Fruit fly (Drosophila melanogaster): ENCODE measurements around the gene CG4520.
A peak's percentile ranks its signal among the peaks of the same experiment; 100 is the strongest.

CG4520 gene

dm6 chr3R:15784298-15784697 is 39.8 kb downstream of the CG4520 start:
- TF ChIP-seq CG7101 (tag; optimal IDR thresholded peaks at IDR 0.05) (no peak), bab1 (GFP tag; optimal IDR thresholded peaks at IDR 0.05) (no peak), kay (GFP tag; ENCODE audit: borderline replicate concordance) (no peak)

- TF ChIP-seq bab1 (GFP tag; optimal IDR thresholded peaks at IDR 0.05) (peak; percentile 0), Mnt (GFP tag; optimal IDR thresholded peaks at IDR 0.05) (no peak)
These were observed 42.1 kb downstream of the CG4520 start, which contains the start of gene CG9590 for dm6 chr3R:15786538-15786937. Gene CG9590 (plus strand): TSS chr3R:15786703.

dm6 chr3R:15788221-15788620 is 43.8 kb downstream of the CG4520 start, which contains the start of gene Uros2:
Gene Uros2 (plus strand): TSS chr3R:15788521.
- TF ChIP-seq CG5204 (GFP tag; optimal IDR thresholded peaks at IDR 0.05) (no peak), Crg-1 (GFP tag; optimal IDR thresholded peaks at IDR 0.05) (no peak), cnc (optimal IDR thresholded peaks at IDR 0.05) (no peak), kay (GFP tag; ENCODE audit: borderline replicate concordance) (no peak), ovo (GFP tag; optimal IDR thresholded peaks at IDR 0.05) (no peak), CG7045 (GFP tag; optimal IDR thresholded peaks at IDR 0.05) (no peak), Clk (GFP tag; optimal IDR thresholded peaks at IDR 0.05) (no peak), CG33017 (tag; optimal IDR thresholded peaks at IDR 0.05) (no peak), cic (GFP tag; optimal IDR thresholded peaks at IDR 0.05) (no peak), CG14711 (tag; optimal IDR thresholded peaks at IDR 0.05) (no peak), Hr96 (GFP tag; optimal IDR thresholded peaks at IDR 0.05) (no peak)

- no peak for TF ChIP-seq CG14711 (tag; optimal IDR thresholded peaks at IDR 0.05)
- TF ChIP-seq Mnt (GFP tag; optimal IDR thresholded peaks at IDR 0.05), result peak; percentile 37
- TF ChIP-seq pad (GFP tag; optimal IDR thresholded peaks at IDR 0.05), result peak; percentile 6
- peak; percentile 33 for TF ChIP-seq CG1620 (GFP tag; optimal IDR thresholded peaks at IDR 0.05)
- TF ChIP-seq CG5204 (GFP tag; optimal IDR thresholded peaks at IDR 0.05), result no peak
- peak; percentile 60 for TF ChIP-seq ovo (GFP tag; optimal IDR thresholded peaks at IDR 0.05)
- TF ChIP-seq bab1 (GFP tag; optimal IDR thresholded peaks at IDR 0.05), result peak; percentile 17
- peak; percentile 67 for TF ChIP-seq toe (GFP tag; optimal IDR thresholded peaks at IDR 0.05)
These were observed 48.0 kb downstream of the CG4520 start, which contains the start of gene Acyp2 for dm6 chr3R:15792427-15792826. Gene Acyp2 (plus strand): TSS chr3R:15792688.

dm6 chr3R:15793372-15793802 is 48.9 kb downstream of the CG4520 start, which contains the start of gene nsl1:
Gene nsl1 (plus strand): TSS chr3R:15793782.
- TF ChIP-seq CG12768 (GFP tag; optimal IDR thresholded peaks at IDR 0.05) (peak; percentile 81), kay (GFP tag; ENCODE audit: borderline replicate concordance) (no peak), CG1620 (GFP tag; optimal IDR thresholded peaks at IDR 0.05) (peak; percentile 52), pad (GFP tag; optimal IDR thresholded peaks at IDR 0.05) (peak; percentile 57), Mnt (GFP tag; optimal IDR thresholded peaks at IDR 0.05) (peak; percentile 80), Clk (GFP tag; optimal IDR thresholded peaks at IDR 0.05) (peak; percentile 45), CG33017 (tag; optimal IDR thresholded peaks at IDR 0.05) (peak; percentile 13), tj (GFP tag; optimal IDR thresholded peaks at IDR 0.05) (no peak), cic (GFP tag; optimal IDR thresholded peaks at IDR 0.05) (peak; percentile 57), ovo (GFP tag; optimal IDR thresholded peaks at IDR 0.05) (peak; percentile 22), bab1 (GFP tag; optimal IDR thresholded peaks at IDR 0.05) (peak; percentile 30), toe (GFP tag; optimal IDR thresholded peaks at IDR 0.05) (peak; percentile 77), Crg-1 (GFP tag; optimal IDR thresholded peaks at IDR 0.05) (peak; percentile 50), CG5204 (GFP tag; optimal IDR thresholded peaks at IDR 0.05) (peak; percentile 20), Hr96 (GFP tag; optimal IDR thresholded peaks at IDR 0.05) (peak; percentile 22), CG14711 (tag; optimal IDR thresholded peaks at IDR 0.05) (no peak), CG7045 (GFP tag; optimal IDR thresholded peaks at IDR 0.05) (no peak), CG7101 (tag; optimal IDR thresholded peaks at IDR 0.05) (peak; percentile 40), cnc (optimal IDR thresholded peaks at IDR 0.05) (no peak), CG11617 (GFP tag; optimal IDR thresholded peaks at IDR 0.05) (peak; percentile 53)

dm6 chr3R:15794258-15794727 is 49.8 kb downstream of the CG4520 start:
- TF ChIP-seq CG7101 (tag; optimal IDR thresholded peaks at IDR 0.05) (peak; percentile 7), CG14711 (tag; optimal IDR thresholded peaks at IDR 0.05) (no peak), CG7045 (GFP tag; optimal IDR thresholded peaks at IDR 0.05) (no peak), bab1 (GFP tag; optimal IDR thresholded peaks at IDR 0.05) (peak; percentile 29), kay (GFP tag; ENCODE audit: borderline replicate concordance) (peak; percentile 88), ovo (GFP tag; optimal IDR thresholded peaks at IDR 0.05) (peak; percentile 65), pad (GFP tag; optimal IDR thresholded peaks at IDR 0.05) (peak; percentile 21), cic (GFP tag; optimal IDR thresholded peaks at IDR 0.05) (peak; percentile 2), tj (GFP tag; optimal IDR thresholded peaks at IDR 0.05) (peak; percentile 33), Crg-1 (GFP tag; optimal IDR thresholded peaks at IDR 0.05) (peak; percentile 53), CG1620 (GFP tag; optimal IDR thresholded peaks at IDR 0.05) (peak; percentile 10), cnc (optimal IDR thresholded peaks at IDR 0.05) (peak in 1 of 2 experiments; percentile 11), Clk (GFP tag; optimal IDR thresholded peaks at IDR 0.05) (no peak), Hr96 (GFP tag; optimal IDR thresholded peaks at IDR 0.05) (peak; percentile 20), CG12768 (GFP tag; optimal IDR thresholded peaks at IDR 0.05) (no peak), Mnt (GFP tag; optimal IDR thresholded peaks at IDR 0.05) (peak; percentile 81)

Measured in whole organism, adult.